Fruit fly (Drosophila melanogaster): Measurements from ENCODE around the gene CG14683.

CG14683 gene

DNA sequence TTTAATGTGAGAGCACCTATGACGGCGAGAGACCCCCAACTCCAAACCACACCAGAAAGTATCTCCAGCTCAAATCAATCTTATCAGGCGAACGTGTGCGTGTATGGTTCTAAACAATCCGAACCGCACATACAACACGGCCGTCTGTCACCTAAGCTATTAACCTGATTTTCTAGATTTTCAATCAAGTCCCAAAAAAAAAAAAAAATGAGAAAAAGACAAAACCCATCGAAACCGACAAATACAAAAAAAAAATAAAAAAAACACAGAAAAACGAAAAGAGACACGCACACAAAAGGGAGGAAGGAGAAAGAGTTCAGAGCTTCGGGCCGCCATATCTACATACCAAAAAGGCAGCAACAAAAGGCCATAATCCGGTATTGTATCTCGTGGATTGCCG, 39.9 kb upstream of the CG14683 start:
- no peak for TF ChIP-seq CG34367 (tag; optimal IDR thresholded peaks at IDR 0.05)
- no peak for TF ChIP-seq gl (tag; optimal IDR thresholded peaks at IDR 0.05)
- no peak for TF ChIP-seq rn (GFP tag; IDR thresholded peaks at IDR 0.05)
- TF ChIP-seq CG17806 (tag; optimal IDR thresholded peaks at IDR 0.05), result no peak
- TF ChIP-seq Pif1A (GFP tag; optimal IDR thresholded peaks at IDR 0.05), result no peak
- TF ChIP-seq CG15710 (tag; optimal IDR thresholded peaks at IDR 0.05), result no peak
- no peak for TF ChIP-seq CG14655 (GFP tag; optimal IDR thresholded peaks at IDR 0.05)
- no peak for TF ChIP-seq EcR (GFP tag; optimal IDR thresholded peaks at IDR 0.05)
- TF ChIP-seq Pif1B (GFP tag; optimal IDR thresholded peaks at IDR 0.05), result no peak
- TF ChIP-seq CG13204 (GFP tag; optimal IDR thresholded peaks at IDR 0.05), result no peak
- no peak for TF ChIP-seq CG32121 (GFP tag; IDR thresholded peaks at IDR 0.05)
- no peak for TF ChIP-seq D1 (tag; optimal IDR thresholded peaks at IDR 0.05)
- no peak for TF ChIP-seq CG8301 (tag; optimal IDR thresholded peaks at IDR 0.05)
- no peak for TF ChIP-seq Snoo (tag; optimal IDR thresholded peaks at IDR 0.05)
- TF ChIP-seq CG12605 (GFP tag; IDR thresholded peaks at IDR 0.05), result no peak

dm6 chr3R:10658783-10659182, 37.7 kb upstream of the CG14683 start:
- TF ChIP-seq Pif1B (GFP tag; optimal IDR thresholded peaks at IDR 0.05), result no peak
- no peak for TF ChIP-seq CG32121 (GFP tag; IDR thresholded peaks at IDR 0.05)
- no peak for TF ChIP-seq Ets98B (GFP tag; IDR thresholded peaks at IDR 0.05)
- no peak for TF ChIP-seq Snoo (tag; optimal IDR thresholded peaks at IDR 0.05)
- TF ChIP-seq D1 (tag; optimal IDR thresholded peaks at IDR 0.05), result no peak
- TF ChIP-seq CG14655 (GFP tag; optimal IDR thresholded peaks at IDR 0.05), result no peak
- TF ChIP-seq rn (GFP tag; IDR thresholded peaks at IDR 0.05), result no peak
- no peak for TF ChIP-seq CG4496 (GFP tag; IDR thresholded peaks at IDR 0.05)
- no peak for TF ChIP-seq CG8301 (tag; optimal IDR thresholded peaks at IDR 0.05)
- no peak for TF ChIP-seq CG9948 (tag; optimal IDR thresholded peaks at IDR 0.05)
- no peak for TF ChIP-seq Pif1A (GFP tag; optimal IDR thresholded peaks at IDR 0.05)
- no peak for TF ChIP-seq CG15710 (tag; optimal IDR thresholded peaks at IDR 0.05)
- TF ChIP-seq CG12605 (GFP tag; IDR thresholded peaks at IDR 0.05), result no peak
- no peak for TF ChIP-seq CG10348 (GFP tag; IDR thresholded peaks at IDR 0.05)
- TF ChIP-seq CG34367 (tag; optimal IDR thresholded peaks at IDR 0.05), result no peak
- TF ChIP-seq gl (tag; optimal IDR thresholded peaks at IDR 0.05), result no peak
- TF ChIP-seq fd96Ca (GFP tag; IDR thresholded peaks at IDR 0.05), result no peak
- no peak for TF ChIP-seq CG13204 (GFP tag; optimal IDR thresholded peaks at IDR 0.05)
- TF ChIP-seq CG8159 (tag; optimal IDR thresholded peaks at IDR 0.05), result no peak

dm6 chr3R:10659563-10659962, 36.9 kb upstream of the CG14683 start:
- TF ChIP-seq CG12605 (GFP tag; IDR thresholded peaks at IDR 0.05), result no peak
- no peak for TF ChIP-seq D1 (tag; optimal IDR thresholded peaks at IDR 0.05)
- no peak for TF ChIP-seq Snoo (tag; optimal IDR thresholded peaks at IDR 0.05)
- no peak for TF ChIP-seq CG4496 (GFP tag; IDR thresholded peaks at IDR 0.05)
- no peak for TF ChIP-seq Pif1B (GFP tag; optimal IDR thresholded peaks at IDR 0.05)
- TF ChIP-seq CG15710 (tag; optimal IDR thresholded peaks at IDR 0.05), result no peak

DNA sequence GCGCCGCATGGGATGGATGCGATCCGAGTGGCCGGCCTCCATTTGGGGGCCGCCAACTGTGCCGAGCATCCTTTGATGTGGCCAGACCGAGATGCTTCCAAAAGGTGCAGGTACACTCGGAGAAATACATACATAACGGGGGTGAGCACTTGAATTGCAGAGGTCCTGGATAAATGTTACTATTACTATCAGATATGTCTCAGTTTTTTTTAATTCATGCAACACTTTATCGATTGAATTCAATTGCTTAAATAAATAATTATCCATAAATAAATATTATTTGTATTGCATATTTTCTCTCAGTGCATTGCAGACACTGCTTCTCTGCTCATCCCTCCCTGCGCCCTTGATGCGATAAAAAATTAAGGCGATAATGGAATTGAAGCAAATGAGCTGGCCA, 35.3 kb upstream of the CG14683 start:
- peak; percentile 76 for TF ChIP-seq CG17806 (tag; optimal IDR thresholded peaks at IDR 0.05)
- peak; percentile 11 for TF ChIP-seq CG8301 (tag; optimal IDR thresholded peaks at IDR 0.05)
- no peak for TF ChIP-seq D1 (tag; optimal IDR thresholded peaks at IDR 0.05)
- TF ChIP-seq CG10348 (GFP tag; IDR thresholded peaks at IDR 0.05), result no peak
- TF ChIP-seq rn (GFP tag; IDR thresholded peaks at IDR 0.05), result 0 out of 2 replicates have a peak, but pooled peaks have one; percentile 6
- peak; percentile 72 for TF ChIP-seq CG34367 (tag; optimal IDR thresholded peaks at IDR 0.05)
- peak; percentile 38 for TF ChIP-seq CG14655 (GFP tag; optimal IDR thresholded peaks at IDR 0.05)
- peak; percentile 48 for TF ChIP-seq Pif1A (GFP tag; optimal IDR thresholded peaks at IDR 0.05)
- peak; percentile 75 for TF ChIP-seq CG9948 (tag; optimal IDR thresholded peaks at IDR 0.05)
- peak; percentile 43 for TF ChIP-seq gl (tag; optimal IDR thresholded peaks at IDR 0.05)
- TF ChIP-seq Pif1B (GFP tag; optimal IDR thresholded peaks at IDR 0.05), result peak; percentile 57
- TF ChIP-seq EcR (GFP tag; optimal IDR thresholded peaks at IDR 0.05), result no peak
- peak; percentile 53 for TF ChIP-seq Snoo (tag; optimal IDR thresholded peaks at IDR 0.05)
- peak; percentile 74 for TF ChIP-seq CG15710 (tag; optimal IDR thresholded peaks at IDR 0.05)
- TF ChIP-seq CG32121 (GFP tag; IDR thresholded peaks at IDR 0.05), result no peak
- TF ChIP-seq CG4496 (GFP tag; IDR thresholded peaks at IDR 0.05), result peak; percentile 51; the same call in 1 of the 3 replicates
- TF ChIP-seq fd96Ca (GFP tag; IDR thresholded peaks at IDR 0.05), result no peak
- TF ChIP-seq CG8159 (tag; optimal IDR thresholded peaks at IDR 0.05), result peak; percentile 87
- TF ChIP-seq Ets98B (GFP tag; IDR thresholded peaks at IDR 0.05), result no peak
- TF ChIP-seq CG13204 (GFP tag; optimal IDR thresholded peaks at IDR 0.05), result no peak
- peak; percentile 10; the same call in 1 of the 2 replicates for TF ChIP-seq CG12605 (GFP tag; IDR thresholded peaks at IDR 0.05)

DNA sequence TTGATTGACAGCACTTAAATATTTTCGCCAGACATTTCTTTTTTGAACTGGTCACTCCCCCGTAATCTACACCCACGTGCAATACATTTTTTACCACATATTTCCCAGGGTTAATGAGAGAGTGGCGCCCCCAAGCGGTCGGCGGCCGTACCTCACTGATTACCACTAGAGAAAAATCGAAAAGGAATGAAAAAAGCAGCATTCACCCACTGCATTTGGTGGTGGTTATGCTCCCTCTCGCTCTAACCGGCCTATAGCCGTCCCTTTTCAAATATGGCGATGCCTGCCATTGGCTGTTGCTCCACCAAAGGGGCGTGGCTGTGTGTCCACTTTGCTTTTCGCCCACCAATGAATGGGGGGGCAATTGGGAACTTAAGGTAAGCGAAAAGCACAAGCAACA, 31.5 kb upstream of the CG14683 start:
- TF ChIP-seq rn (GFP tag; IDR thresholded peaks at IDR 0.05), result peak; percentile 69
- TF ChIP-seq CG15710 (tag; optimal IDR thresholded peaks at IDR 0.05), result peak; percentile 34
- TF ChIP-seq Snoo (tag; optimal IDR thresholded peaks at IDR 0.05), result no peak
- no peak for TF ChIP-seq EcR (GFP tag; optimal IDR thresholded peaks at IDR 0.05)
- peak; percentile 59 for TF ChIP-seq CG13204 (GFP tag; optimal IDR thresholded peaks at IDR 0.05)
- peak; percentile 61 for TF ChIP-seq CG34367 (tag; optimal IDR thresholded peaks at IDR 0.05)
- peak; percentile 39 for TF ChIP-seq CG8159 (tag; optimal IDR thresholded peaks at IDR 0.05)
- no peak for TF ChIP-seq CG10348 (GFP tag; IDR thresholded peaks at IDR 0.05)
- TF ChIP-seq CG32121 (GFP tag; IDR thresholded peaks at IDR 0.05), result peak; percentile 82
- peak; percentile 8 for TF ChIP-seq CG17806 (tag; optimal IDR thresholded peaks at IDR 0.05)
- peak; percentile 61 for TF ChIP-seq CG14655 (GFP tag; optimal IDR thresholded peaks at IDR 0.05)
- peak; percentile 53 for TF ChIP-seq D1 (tag; optimal IDR thresholded peaks at IDR 0.05)
- TF ChIP-seq gl (tag; optimal IDR thresholded peaks at IDR 0.05), result peak; percentile 63
- peak; percentile 80 for TF ChIP-seq fd96Ca (GFP tag; IDR thresholded peaks at IDR 0.05)
- TF ChIP-seq CG9948 (tag; optimal IDR thresholded peaks at IDR 0.05), result no peak
- peak; percentile 47 for TF ChIP-seq CG8301 (tag; optimal IDR thresholded peaks at IDR 0.05)
- no peak for TF ChIP-seq Pif1B (GFP tag; optimal IDR thresholded peaks at IDR 0.05)
- peak; percentile 79 for TF ChIP-seq Ets98B (GFP tag; IDR thresholded peaks at IDR 0.05)
- peak; percentile 60 for TF ChIP-seq Pif1A (GFP tag; optimal IDR thresholded peaks at IDR 0.05)
- TF ChIP-seq CG4496 (GFP tag; IDR thresholded peaks at IDR 0.05), result peak; percentile 83
- peak; percentile 71 for TF ChIP-seq CG12605 (GFP tag; IDR thresholded peaks at IDR 0.05)
